Fruit fly (Drosophila melanogaster) whole organism, wandering third instar larva: Measurements from ENCODE around the gene rha.

Experiments used
- CG32264 ChIP-seq: fragments of 200-800 bp; sonication (Bioruptor generic); optimal IDR thresholded peaks from 2 replicates; lab custom pipeline; 2016; ENCODE audit warnings: missing biosample characterization, missing genetic modification characterization
- CG9705 ChIP-seq: fragments of 200-800 bp; sonication (Bioruptor generic); optimal IDR thresholded peaks from 2 replicates; lab custom pipeline; 2018; ENCODE audit warnings: missing biosample characterization, mild to moderate bottlenecking, missing genetic modification characterization
- Dfd ChIP-seq: fragments of >200 bp; optimal IDR thresholded peaks from 2 replicates; lab custom pipeline; 2017; ENCODE audit warnings: missing biosample characterization, missing genetic modification characterization
- Dif ChIP-seq: fragments of 200-275, 200-300 bp; sonication (Bioruptor generic); optimal IDR thresholded peaks from 2 replicates; lab custom pipeline; 2018; ENCODE audit warnings: missing biosample characterization, missing genetic modification characterization; ENCODE audit not compliant: partially characterized antibody
- Hnf4 ChIP-seq: fragments of 200-800 bp; sonication (Bioruptor generic); optimal IDR thresholded peaks from 2 replicates; lab custom pipeline; 2016; ENCODE audit warnings: missing biosample characterization, mild to moderate bottlenecking, missing genetic modification characterization
- Mio ChIP-seq: sonication (Bioruptor generic); optimal IDR thresholded peaks from 2 replicates; lab custom pipeline; 2016; ENCODE audit warnings: missing biosample characterization, missing genetic modification characterization
- N ChIP-seq: fragments of >200 bp; optimal IDR thresholded peaks from 2 replicates; lab custom pipeline; 2018; ENCODE audit warnings: missing biosample characterization, missing external identifiers, missing genetic modification characterization
- OdsH ChIP-seq: fragments of 200-800 bp; sonication (Bioruptor generic); optimal IDR thresholded peaks from 2 replicates; lab custom pipeline; 2016; ENCODE audit warnings: missing biosample characterization, mild to moderate bottlenecking, missing genetic modification characterization
- Rel ChIP-seq, 2 experiments: fragments of 200-800 bp; sonication (Bioruptor generic) in 1 of 2; optimal IDR thresholded peaks; 2 replicates in 1 of 2; 3 replicates in 1 of 2; lab custom pipeline; 2016 to 2019; ENCODE audit warnings: mild to moderate bottlenecking in 2 of 2, missing biosample characterization in 2 of 2, missing genetic modification characterization in 2 of 2, moderate library complexity in 1 of 2
- Sp1 ChIP-seq: fragments of 200-800 bp; sonication (Bioruptor generic); optimal IDR thresholded peaks from 3 replicates; lab custom pipeline; 2019; ENCODE audit warnings: missing biosample characterization, mild to moderate bottlenecking, missing genetic modification characterization, moderate library complexity
- br ChIP-seq: fragments of 200-800 bp; sonication (Bioruptor generic); optimal IDR thresholded peaks from 2 replicates; lab custom pipeline; 2016; ENCODE audit warnings: missing biosample characterization, missing genetic modification characterization
- dl ChIP-seq, 2 experiments: fragments of 175-275, 200-275 bp in 1 of 2; fragments of 200-275 bp in 1 of 2; sonication (Bioruptor generic); optimal IDR thresholded peaks; lab custom pipeline; 2018; ENCODE audit warnings: mild to moderate bottlenecking in 2 of 2, missing biosample characterization in 2 of 2, missing genetic modification characterization in 2 of 2, moderate library complexity in 2 of 2; ENCODE audit not compliant: partially characterized antibody in 2 of 2, insufficient read depth in 1 of 2
- dmrt93B ChIP-seq: fragments of 200-800 bp; sonication (Bioruptor generic); optimal IDR thresholded peaks from 2 replicates; lab custom pipeline; 2018; ENCODE audit warnings: missing biosample characterization, mild to moderate bottlenecking, missing genetic modification characterization
- ey ChIP-seq: fragments of 200-800 bp; sonication (Bioruptor generic); optimal IDR thresholded peaks from 2 replicates; lab custom pipeline; 2016; ENCODE audit warnings: missing biosample characterization, missing genetic modification characterization
- rgr ChIP-seq: fragments of 200-800 bp; sonication (Bioruptor generic); optimal IDR thresholded peaks from 3 replicates; lab custom pipeline; 2016; ENCODE audit warnings: missing biosample characterization, mild to moderate bottlenecking, missing genetic modification characterization
- sv ChIP-seq: fragments of 200-800 bp; sonication (Bioruptor generic); optimal IDR thresholded peaks from 3 replicates; lab custom pipeline; 2016; ENCODE audit warnings: missing biosample characterization, missing genetic modification characterization
- usp ChIP-seq: fragments of >200 bp; optimal IDR thresholded peaks from 2 replicates; lab custom pipeline; 2017; ENCODE audit warnings: missing biosample characterization, missing genetic modification characterization
- woc ChIP-seq: sonication (Bioruptor generic); optimal IDR thresholded peaks from 2 replicates; lab custom pipeline; 2016; ENCODE audit warnings: missing biosample characterization, mild to moderate bottlenecking, missing genetic modification characterization

rha gene

DNA sequence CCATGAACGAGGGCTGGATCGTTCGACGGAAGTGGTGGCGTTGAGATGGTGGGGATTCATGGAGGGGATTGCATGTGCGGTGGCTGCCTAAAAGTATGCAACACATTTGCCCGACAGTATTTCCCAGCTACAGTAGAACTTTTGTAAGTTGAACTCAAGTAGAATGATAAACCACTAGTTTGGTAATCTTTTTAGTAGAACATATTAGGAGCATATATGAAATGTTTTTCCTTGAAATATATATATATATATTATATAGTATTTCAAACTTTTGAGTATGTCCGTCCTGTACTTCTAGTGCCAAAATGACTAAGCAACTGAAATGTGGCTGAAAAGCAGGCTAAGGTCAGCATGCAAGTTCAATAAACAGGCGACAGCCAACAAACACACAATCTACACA lies 48.5 kb downstream of the rha start:
- TF ChIP-seq Sp1 (GFP tag; lab: Kevin White, UChicago) (no peak), dmrt93B (GFP tag; lab: Kevin White, UChicago) (no peak), CG32264 (GFP tag; lab: Kevin White, UChicago) (no peak), ey (GFP tag; lab: Kevin White, UChicago) (no peak), Dfd (no peak), sv (GFP tag; lab: Kevin White, UChicago) (no peak), br (GFP tag; lab: Kevin White, UChicago) (no peak), usp (GFP tag; lab: Kevin White, UChicago) (no peak), N (GFP tag; lab: Kevin White, UChicago) (no peak), dl (GFP tag; optimal IDR thresholded peaks at IDR 0.05; lab: Kevin White, UChicago; ENCODE audit: insufficient read depth in 1 of 2, partially characterized antibody in 2 of 2) (no peak), woc (GFP tag; lab: Kevin White, UChicago) (no peak), Dif (no peak), CG9705 (GFP tag; lab: Kevin White, UChicago) (no peak), rgr (GFP tag; lab: Kevin White, UChicago) (no peak), Rel (GFP tag; optimal IDR thresholded peaks at IDR 0.05; lab: Kevin White, UChicago) (no peak), Rel (tag; optimal IDR thresholded peaks at IDR 0.05; lab: Kevin White, UChicago) (no peak), Mio (GFP tag; lab: Kevin White, UChicago) (no peak), OdsH (GFP tag; lab: Kevin White, UChicago) (no peak), Hnf4 (GFP tag; lab: Kevin White, UChicago) (no peak)
